Fruit fly (Drosophila melanogaster) whole organism, embryonic: Measurements from ENCODE around the gene CG32432.

ENCODE experiments used
- BEAF-32 ChIP-seq: fragments of 200-800 bp; sonication (Bioruptor generic); optimal IDR thresholded peaks from 3 replicates; lab custom pipeline; 2017; ENCODE audit warnings: missing biosample characterization, missing genetic modification characterization, mild to moderate bottlenecking, moderate library complexity, missing genetic modification reagents
- Bgb ChIP-seq: fragments of 200-800 bp; sonication (Bioruptor generic); IDR thresholded peaks from 2 replicates; pipeline ENCODE4 v1.3.6; 2022; ENCODE audit warnings: missing biosample characterization, missing genetic modification characterization; ENCODE audit not compliant: partially characterized antibody
- CG10209 ChIP-seq: fragments of 200-800 bp; sonication (Bioruptor generic); optimal IDR thresholded peaks from 3 replicates; lab custom pipeline; 2017; ENCODE audit warnings: missing biosample characterization, mild to moderate bottlenecking, missing genetic modification characterization, missing genetic modification reagents
- CG1024 ChIP-seq: fragments of 200-800 bp; sonication (Bioruptor generic); IDR thresholded peaks from 2 replicates; pipeline ENCODE4 v1.3.6; 2022; ENCODE audit warnings: missing biosample characterization, missing genetic modification characterization
- CG10267 ChIP-seq: fragments of 200-800 bp; sonication (Bioruptor generic); optimal IDR thresholded peaks from 2 replicates; lab custom pipeline; 2018; ENCODE audit warnings: missing biosample characterization, mild to moderate bottlenecking, missing genetic modification characterization, moderate library complexity
- CG10274 ChIP-seq: fragments of 200-800 bp; sonication (Bioruptor generic); optimal IDR thresholded peaks from 3 replicates; lab custom pipeline; 2017; ENCODE audit warnings: missing biosample characterization, mild to moderate bottlenecking, missing genetic modification characterization
- CG11723 ChIP-seq: fragments of 200-800 bp; sonication (Bioruptor generic); optimal IDR thresholded peaks from 2 replicates; lab custom pipeline; 2017; ENCODE audit warnings: missing biosample characterization, mild to moderate bottlenecking, missing genetic modification characterization
- CG12236 ChIP-seq: fragments of 200-800 bp; sonication (Bioruptor generic); optimal IDR thresholded peaks from 2 replicates; lab custom pipeline; 2016; ENCODE audit warnings: missing biosample characterization, missing genetic modification characterization
- CG12391 ChIP-seq: fragments of 200-800 bp; sonication (Bioruptor generic); optimal IDR thresholded peaks from 3 replicates; lab custom pipeline; 2018; ENCODE audit warnings: missing biosample characterization, mild to moderate bottlenecking, missing genetic modification characterization, moderate library complexity
- CG14441 ChIP-seq: fragments of 200-800 bp; sonication (Bioruptor generic); IDR thresholded peaks from 2 replicates; pipeline ENCODE4 v1.3.6; 2022; ENCODE audit warnings: missing biosample characterization, missing genetic modification characterization
- CG18262 ChIP-seq: fragments of 200-800 bp; optimal IDR thresholded peaks from 3 replicates; lab custom pipeline; 2019; ENCODE audit warnings: missing biosample characterization, mild to moderate bottlenecking, missing genetic modification characterization, moderate library complexity
- CG30020 ChIP-seq: fragments of 200-800 bp; optimal IDR thresholded peaks from 2 replicates; lab custom pipeline; 2019; ENCODE audit warnings: missing biosample characterization, mild to moderate bottlenecking, missing genetic modification characterization, moderate library complexity
- CG32772 ChIP-seq: fragments of 200-800 bp; sonication (Bioruptor generic); IDR thresholded peaks from 2 replicates; pipeline ENCODE4 v1.3.6; 2022; ENCODE audit warnings: missing biosample characterization, missing genetic modification characterization
- CG43689 ChIP-seq: fragments of 200-800 bp; sonication (Bioruptor generic); IDR thresholded peaks from 2 replicates; pipeline ENCODE4 v1.3.6; 2022; ENCODE audit warnings: missing biosample characterization, missing genetic modification characterization
- CG4854 ChIP-seq: fragments of 200-800 bp; sonication (Bioruptor generic); optimal IDR thresholded peaks from 2 replicates; lab custom pipeline; 2016; ENCODE audit warnings: missing biosample characterization, missing genetic modification characterization, inconsistent platforms
- CG6683 ChIP-seq: fragments of 200-800 bp; sonication (Bioruptor generic); optimal IDR thresholded peaks from 2 replicates; lab custom pipeline; 2017; ENCODE audit warnings: missing biosample characterization, mild to moderate bottlenecking, missing genetic modification characterization, missing genetic modification reagents
- CG6854 ChIP-seq: fragments of 200-800 bp; sonication (Bioruptor generic); optimal IDR thresholded peaks from 3 replicates; lab custom pipeline; 2017; ENCODE audit warnings: missing biosample characterization, mild to moderate bottlenecking, missing genetic modification characterization
- CG7271 ChIP-seq: fragments of 200-800 bp; sonication (Bioruptor generic); optimal IDR thresholded peaks from 2 replicates; lab custom pipeline; 2018; ENCODE audit warnings: missing biosample characterization, mild to moderate bottlenecking, missing genetic modification characterization, moderate library complexity
- CG9215 ChIP-seq: fragments of 200-800 bp; sonication (Bioruptor generic); IDR thresholded peaks from 2 replicates; pipeline ENCODE4 v1.3.6; 2022; ENCODE audit warnings: missing biosample characterization, missing genetic modification characterization
- CG9437 ChIP-seq: fragments of 200-800 bp; sonication (Bioruptor generic); optimal IDR thresholded peaks from 2 replicates; lab custom pipeline; 2018; ENCODE audit warnings: missing biosample characterization, mild to moderate bottlenecking, missing genetic modification characterization
- D19A ChIP-seq: fragments of 200-800 bp; optimal IDR thresholded peaks from 3 replicates; lab custom pipeline; 2019; ENCODE audit warnings: missing biosample characterization, mild to moderate bottlenecking, missing genetic modification characterization, moderate library complexity
- Elba2 ChIP-seq: fragments of 200-800 bp; sonication (Bioruptor generic); optimal IDR thresholded peaks from 3 replicates; lab custom pipeline; 2016; ENCODE audit warnings: missing biosample characterization, missing genetic modification characterization
- H2.0 ChIP-seq: fragments of 200-800 bp; sonication (Bioruptor generic); IDR thresholded peaks from 2 replicates; pipeline ENCODE4 v1.3.6; 2022; ENCODE audit warnings: missing biosample characterization, missing genetic modification characterization
- HLH4C ChIP-seq: fragments of 200-800 bp; sonication (Bioruptor generic); IDR thresholded peaks from 3 replicates; pipeline ENCODE4 v1.3.6; 2022; ENCODE audit warnings: missing biosample characterization, missing genetic modification characterization; ENCODE audit not compliant: partially characterized antibody
- Hey ChIP-seq: fragments of 200-800 bp; sonication (Bioruptor generic); optimal IDR thresholded peaks from 3 replicates; lab custom pipeline; 2018; ENCODE audit warnings: missing biosample characterization, mild to moderate bottlenecking, missing genetic modification characterization
- Hr51 ChIP-seq, 2 experiments: fragments of 200-800 bp; sonication (Bioruptor generic); optimal IDR thresholded peaks; 2 replicates in 1 of 2; 3 replicates in 1 of 2; lab custom pipeline; 2016 to 2018; ENCODE audit warnings: missing biosample characterization in 2 of 2, missing genetic modification characterization in 2 of 2, mild to moderate bottlenecking in 1 of 2, moderate library complexity in 1 of 2
- Jarid2 ChIP-seq: fragments of 200-800 bp; sonication (Bioruptor generic); optimal IDR thresholded peaks from 3 replicates; lab custom pipeline; 2017; ENCODE audit warnings: mild to moderate bottlenecking, missing biosample characterization, missing genetic modification reagents, missing genetic modification characterization
- Mes4 ChIP-seq: fragments of 200-800 bp; sonication (Bioruptor generic); optimal IDR thresholded peaks from 2 replicates; lab custom pipeline; 2016; ENCODE audit warnings: missing biosample characterization, missing genetic modification characterization
- Neu2 ChIP-seq: fragments of 200-800 bp; sonication (Bioruptor generic); optimal IDR thresholded peaks from 3 replicates; lab custom pipeline; 2016; ENCODE audit warnings: missing biosample characterization, missing genetic modification characterization, borderline replicate concordance
- Usf ChIP-seq: fragments of 200-800 bp; sonication (Bioruptor generic); optimal IDR thresholded peaks from 2 replicates; lab custom pipeline; 2017; ENCODE audit warnings: missing genotype, missing biosample characterization, missing genetic modification characterization
- ab ChIP-seq: fragments of 200-800 bp; sonication (Bioruptor generic); optimal IDR thresholded peaks from 2 replicates; lab custom pipeline; 2016; ENCODE audit warnings: missing biosample characterization, missing genetic modification characterization
- al ChIP-seq: fragments of 200-800 bp; sonication (Bioruptor generic); IDR thresholded peaks from 2 replicates; pipeline ENCODE4 v1.3.6; 2022; ENCODE audit warnings: missing biosample characterization, missing genetic modification characterization
- da ChIP-seq: fragments of 200-800 bp; sonication (Bioruptor generic); optimal IDR thresholded peaks from 2 replicates; lab custom pipeline; 2016; ENCODE audit warnings: missing biosample characterization, missing genetic modification characterization
- dm ChIP-seq: fragments of 200-800 bp; sonication (Bioruptor generic); optimal IDR thresholded peaks from 3 replicates; lab custom pipeline; 2016; ENCODE audit warnings: missing biosample characterization, missing genetic modification characterization
- dpn ChIP-seq, 2 experiments: fragments of 200-800 bp; sonication (Bioruptor generic); optimal IDR thresholded peaks; 3 replicates each; lab custom pipeline; 2016; ENCODE audit warnings: missing biosample characterization in 2 of 2, missing genetic modification characterization in 2 of 2
- gcm ChIP-seq: fragments of 200-800 bp; sonication (Bioruptor generic); optimal IDR thresholded peaks from 2 replicates; lab custom pipeline; 2019; ENCODE audit warnings: missing biosample characterization, mild to moderate bottlenecking, missing genetic modification characterization, moderate library complexity
- gcm2 ChIP-seq: fragments of 200-800 bp; sonication (Bioruptor generic); optimal IDR thresholded peaks from 2 replicates; lab custom pipeline; 2016; ENCODE audit warnings: missing biosample characterization, missing genetic modification characterization
- gro ChIP-seq: fragments of 200-800 bp; sonication (Bioruptor generic); optimal IDR thresholded peaks from 2 replicates; lab custom pipeline; 2016; ENCODE audit warnings: missing biosample characterization, missing genetic modification characterization
- gsb-n ChIP-seq: fragments of 200-800 bp; sonication (Bioruptor generic); optimal IDR thresholded peaks from 3 replicates; lab custom pipeline; 2018; ENCODE audit warnings: missing biosample characterization, mild to moderate bottlenecking, missing genetic modification characterization
- hbn ChIP-seq: fragments of 200-800 bp; sonication (Bioruptor generic); IDR thresholded peaks from 2 replicates; pipeline ENCODE4 v1.3.6; 2022; ENCODE audit warnings: missing biosample characterization, missing genetic modification characterization; ENCODE audit not compliant: partially characterized antibody
- insv ChIP-seq, 2 experiments: fragments of 200-800 bp; sonication (Bioruptor generic); optimal IDR thresholded peaks; 3 replicates each; lab custom pipeline; 2016 to 2018; ENCODE audit warnings: missing biosample characterization in 2 of 2, missing genetic modification characterization in 2 of 2
- nmo ChIP-seq: fragments of 200-800 bp; sonication (Bioruptor generic); optimal IDR thresholded peaks from 2 replicates; lab custom pipeline; 2018; ENCODE audit warnings: missing biosample characterization, mild to moderate bottlenecking, missing genetic modification characterization, moderate library complexity
- pan ChIP-seq, 4 experiments: fragments of >200 bp in 3 of 4; fragments of 200-800 bp in 1 of 4; sonication (Bioruptor generic) in 1 of 4; optimal IDR thresholded peaks in 3 of 4; IDR thresholded peaks in 1 of 4; 2 replicates each; pipeline versions ENCODE4 v1.3.6 to Lab custom; 2017 to 2022; ENCODE audit warnings: missing biosample characterization in 2 of 4, missing genetic modification characterization in 2 of 4, mixed read lengths in 1 of 4
- phol ChIP-seq: fragments of 200-800 bp; sonication (Bioruptor generic); optimal IDR thresholded peaks from 3 replicates; lab custom pipeline; 2018; ENCODE audit warnings: missing biosample characterization, mild to moderate bottlenecking, missing genetic modification characterization, moderate library complexity
- pita ChIP-seq: fragments of 200-800 bp; sonication (Bioruptor generic); optimal IDR thresholded peaks from 2 replicates; lab custom pipeline; 2017; ENCODE audit warnings: missing biosample characterization, mild to moderate bottlenecking, missing genetic modification characterization
- salm ChIP-seq: fragments of 200-800 bp; sonication (Bioruptor generic); optimal IDR thresholded peaks from 2 replicates; lab custom pipeline; 2018; ENCODE audit warnings: missing biosample characterization, mild to moderate bottlenecking, missing genetic modification characterization
- sqz ChIP-seq: fragments of 200-800 bp; sonication (Bioruptor generic); optimal IDR thresholded peaks from 3 replicates; lab custom pipeline; 2018; ENCODE audit warnings: missing biosample characterization, mild to moderate bottlenecking, missing genetic modification characterization
- tll ChIP-seq, 2 experiments: fragments of 200-800 bp in 1 of 2; fragments of >200 bp in 1 of 2; sonication (Bioruptor generic) in 1 of 2; optimal IDR thresholded peaks; 2 replicates each; lab custom pipeline; 2017 to 2019; ENCODE audit warnings: missing biosample characterization in 2 of 2, missing genetic modification characterization in 2 of 2, mild to moderate bottlenecking in 1 of 2, moderate library complexity in 1 of 2
- vvl ChIP-seq: fragments of 200-800 bp; sonication (Bioruptor generic); IDR thresholded peaks from 2 replicates; pipeline ENCODE4 v1.3.6; 2022; ENCODE audit warnings: missing biosample characterization, missing genetic modification characterization

CG32432 gene

DNA sequence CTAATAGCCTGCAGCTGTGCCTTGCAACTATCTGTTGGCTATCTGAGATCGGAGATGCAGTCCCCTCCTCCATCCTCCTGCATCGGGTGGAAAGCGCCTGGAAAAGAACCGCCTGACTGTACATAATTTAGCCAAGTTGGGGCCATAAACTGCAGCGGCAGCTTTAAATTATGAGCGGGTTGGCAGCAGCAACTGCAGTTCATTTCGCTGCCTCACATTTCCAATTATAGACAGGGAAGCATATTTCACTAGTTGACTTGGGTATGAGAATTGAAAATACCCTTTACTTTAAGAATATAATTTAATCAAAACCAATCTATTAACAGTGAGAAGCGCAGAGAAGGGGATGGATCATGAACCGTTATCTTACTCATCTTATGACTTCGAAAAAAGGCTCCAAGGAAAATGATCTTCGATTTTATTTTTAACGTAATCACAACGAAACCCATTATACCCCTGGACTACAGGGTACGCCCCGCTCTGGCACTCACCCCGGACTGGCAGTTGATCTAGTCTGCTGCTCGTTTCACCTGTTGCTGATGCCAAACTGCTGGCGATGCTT, 38.1 kb upstream of the CG32432 start:
- TF ChIP-seq gsb-n (peak; percentile 54), CG18262 (peak; percentile 67), al (GFP tag; lab: Robert Waterston, UW) (no peak), CG6854 (GFP tag; lab: Kevin White, UChicago) (no peak), gcm2 (GFP tag; lab: Kevin White, UChicago) (no peak), pan (optimal IDR thresholded peaks at IDR 0.05; lab: Kevin White, UChicago) (peak in 1 of 2 experiments; percentile 34), pan (GFP tag; optimal IDR thresholded peaks at IDR 0.05 in 1 of 2, IDR thresholded peaks at IDR 0.05 in 1 of 2) (peak in 1 of 2 experiments; percentile 53), Neu2 (GFP tag; lab: Kevin White, UChicago) (no peak), CG10209 (peak; percentile 55), CG4854 (GFP tag; lab: Kevin White, UChicago) (no peak), pita (GFP tag; lab: Kevin White, UChicago) (no peak), CG6683 (GFP tag; lab: Kevin White, UChicago) (no peak), dm (GFP tag; lab: Kevin White, UChicago) (no peak), dpn (GFP tag; optimal IDR thresholded peaks at IDR 0.05; lab: Kevin White, UChicago) (peak in 1 of 2 experiments; percentile 23), CG30020 (tag; lab: Kevin White, UChicago) (no peak), HLH4C (GFP tag; lab: Robert Waterston, UW) (no peak), ab (GFP tag; lab: Kevin White, UChicago) (no peak), sqz (no peak), H2.0 (GFP tag; lab: Robert Waterston, UW) (no peak), CG7271 (tag; lab: Kevin White, UChicago) (no peak), gro (GFP tag; lab: Kevin White, UChicago) (no peak), CG43689 (GFP tag; lab: Robert Waterston, UW) (no peak), Usf (GFP tag; lab: Kevin White, UChicago) (peak; percentile 34), gcm (GFP tag; lab: Kevin White, UChicago) (peak; percentile 40), tll (GFP tag; optimal IDR thresholded peaks at IDR 0.05; lab: Kevin White, UChicago) (no peak), CG11723 (GFP tag; lab: Kevin White, UChicago) (no peak), salm (tag; lab: Kevin White, UChicago) (no peak), da (GFP tag; lab: Kevin White, UChicago) (no peak), BEAF-32 (no peak), CG9215 (no peak), D19A (tag; lab: Kevin White, UChicago) (peak; percentile 61), CG12391 (tag; lab: Kevin White, UChicago) (peak; percentile 61), CG1024 (GFP tag; lab: Robert Waterston, UW) (no peak), Hey (tag; lab: Kevin White, UChicago) (no peak), Hr51 (GFP tag; optimal IDR thresholded peaks at IDR 0.05; lab: Kevin White, UChicago) (peak in 1 of 2 experiments; percentile 37), CG9437 (GFP tag; lab: Kevin White, UChicago) (no peak), Jarid2 (GFP tag; lab: Kevin White, UChicago) (no peak), CG32772 (GFP tag; lab: Robert Waterston, UW) (peak; percentile 46; the same call in 1 of the 2 replicates), hbn (GFP tag; lab: Robert Waterston, UW) (no peak), nmo (GFP tag; lab: Kevin White, UChicago) (peak; percentile 70), insv (GFP tag; optimal IDR thresholded peaks at IDR 0.05; lab: Kevin White, UChicago) (no peak), vvl (GFP tag; lab: Robert Waterston, UW) (peak; percentile 51; the same call in 1 of the 2 replicates), CG12236 (GFP tag; lab: Kevin White, UChicago) (peak; percentile 28), phol (tag; lab: Kevin White, UChicago) (peak; percentile 63), CG10267 (peak; percentile 58), CG14441 (GFP tag; lab: Robert Waterston, UW) (no peak), Bgb (no peak), Mes4 (peak; percentile 45), Elba2 (no peak), CG10274 (GFP tag; lab: Kevin White, UChicago) (no peak)
